Worm (Caenorhabditis elegans) whole organism, L4 larva: ENCODE measurements around the gene H37A05.2.
A peak's percentile ranks its signal among the peaks of the same experiment; 100 is the strongest.

Source experiments
- D1046.2 ChIP-seq: fragments of 200-800 bp; sonication (Bioruptor generic); IDR thresholded peaks from 2 replicates; pipeline ENCODE4 v1.3.6; 2022; ENCODE audit warnings: missing genetic modification characterization, missing compliant biosample characterization
- F37D6.2 ChIP-seq: sonication (generic microtip); optimal IDR thresholded peaks from 2 replicates; lab custom pipeline; 2016; ENCODE audit warnings: mild to moderate bottlenecking, missing genetic modification characterization, missing compliant biosample characterization
- F44E2.7 ChIP-seq: fragments of 200-800 bp; sonication (Bioruptor generic); IDR thresholded peaks from 2 replicates; pipeline ENCODE4 v2.1.2; 2022; ENCODE audit warnings: missing genetic modification characterization, missing compliant biosample characterization
- F49E8.2 ChIP-seq: sonication (generic microtip); optimal IDR thresholded peaks from 2 replicates; lab custom pipeline; 2016; ENCODE audit warnings: missing compliant biosample characterization, mild to moderate bottlenecking, missing genetic modification characterization, borderline replicate concordance
- T26A8.4 ChIP-seq: fragments of 200-800 bp; sonication (Bioruptor generic); IDR thresholded peaks from 2 replicates; pipeline ENCODE4 v1.3.6; 2022; ENCODE audit warnings: missing genetic modification characterization, missing compliant biosample characterization
- aha-1 ChIP-seq: fragments of 150-350 bp; peaks from one replicate; lab custom pipeline; 2014; ENCODE audit warnings: missing biosample characterization, missing genetic modification characterization
- aly-2 ChIP-seq: sonication (generic microtip); optimal IDR thresholded peaks from 2 replicates; lab custom pipeline; 2018; ENCODE audit warnings: missing biosample characterization, missing genetic modification characterization
- arid-1 ChIP-seq: fragments of 200-800 bp; sonication (Bioruptor generic); conservative IDR thresholded peaks from 2 replicates; pipeline ENCODE4 v1.3.6; 2022; ENCODE audit warnings: missing genetic modification reagents, missing genetic modification characterization, missing compliant biosample characterization
- attf-4 ChIP-seq: sonication (generic microtip); optimal IDR thresholded peaks from 3 replicates; lab custom pipeline; 2017; ENCODE audit warnings: missing biosample characterization, missing genetic modification characterization
- ceh-28 ChIP-seq: fragments of 150-350 bp; optimal IDR thresholded peaks from 2 replicates; lab custom pipeline; 2014; ENCODE audit warnings: missing biosample characterization, missing genetic modification reagents, missing genetic modification characterization
- ceh-32 ChIP-seq: sonication (generic microtip); optimal IDR thresholded peaks from 2 replicates; lab custom pipeline; 2016; ENCODE audit warnings: mild to moderate bottlenecking, missing genetic modification characterization, missing compliant biosample characterization; ENCODE audit not compliant: poor library complexity
- ceh-44 ChIP-seq: fragments of 200-800 bp; sonication (Bioruptor generic); IDR thresholded peaks from 2 replicates; pipeline ENCODE4 v1.3.6; 2022; ENCODE audit warnings: missing genetic modification reagents, missing genetic modification characterization, missing compliant biosample characterization
- ceh-62 ChIP-seq: sonication (generic microtip); optimal IDR thresholded peaks from 2 replicates; lab custom pipeline; 2017; ENCODE audit warnings: missing biosample characterization, missing genetic modification characterization
- daf-12 ChIP-seq: fragments of 150-350 bp; optimal IDR thresholded peaks from 2 replicates; lab custom pipeline; 2014; ENCODE audit warnings: missing biosample characterization, missing genetic modification reagents, missing genetic modification characterization
- daf-8 ChIP-seq: fragments of 200-800 bp; sonication (Bioruptor generic); IDR thresholded peaks from 2 replicates; pipeline ENCODE4 v1.3.6; 2022; ENCODE audit warnings: missing genetic modification characterization, missing compliant biosample characterization
- dmd-6 ChIP-seq: fragments of 200-800 bp; sonication (Bioruptor generic); IDR thresholded peaks from 2 replicates; pipeline ENCODE4 v1.3.6; 2022; ENCODE audit warnings: missing genetic modification reagents, missing genetic modification characterization, missing compliant biosample characterization
- dve-1 ChIP-seq: sonication (generic microtip); optimal IDR thresholded peaks from 2 replicates; lab custom pipeline; 2017; ENCODE audit warnings: antibody characterized with exemption, mild to moderate bottlenecking, missing genetic modification characterization, missing compliant biosample characterization; ENCODE audit not compliant: insufficient read depth
- egl-43 ChIP-seq: fragments of 200-800 bp; sonication (Bioruptor generic); IDR thresholded peaks from 2 replicates; pipeline ENCODE4 v1.3.6; 2022; ENCODE audit warnings: missing genetic modification reagents, missing genetic modification characterization, missing compliant biosample characterization
- hlh-30 ChIP-seq: sonication (generic microtip); optimal IDR thresholded peaks from 2 replicates; lab custom pipeline; 2017; ENCODE audit warnings: antibody characterized with exemption, mild to moderate bottlenecking, missing genetic modification characterization, missing compliant biosample characterization; ENCODE audit not compliant: insufficient read depth
- lim-7 ChIP-seq: fragments of 200-800 bp; sonication (Bioruptor generic); IDR thresholded peaks from 2 replicates; pipeline ENCODE4 v1.3.6; 2022; ENCODE audit warnings: missing genetic modification characterization, missing compliant biosample characterization
- lin-38 ChIP-seq: fragments of 200-800 bp; sonication (Bioruptor generic); IDR thresholded peaks from 2 replicates; pipeline ENCODE4 v1.3.6; 2022; ENCODE audit warnings: missing genetic modification reagents, missing genetic modification characterization, missing compliant biosample characterization
- mdt-29 ChIP-seq: fragments of 200-800 bp; sonication (Bioruptor generic); IDR thresholded peaks from 2 replicates; pipeline ENCODE4 v1.3.6; 2022; ENCODE audit warnings: missing genetic modification reagents, missing genetic modification characterization, missing compliant biosample characterization
- mep-1 ChIP-seq: fragments of 150-350 bp; sonication (generic microtip); optimal IDR thresholded peaks from 3 replicates; lab custom pipeline; 2014; ENCODE audit warnings: missing biosample characterization, missing genetic modification characterization
- mes-2 ChIP-seq: sonication (generic microtip); optimal IDR thresholded peaks from 2 replicates; lab custom pipeline; 2016; ENCODE audit warnings: missing genotype, mild to moderate bottlenecking, missing genetic modification characterization, missing compliant biosample characterization; ENCODE audit not compliant: poor library complexity, severe bottlenecking
- mxl-2 ChIP-seq: fragments of 200-800 bp; sonication (Bioruptor generic); conservative IDR thresholded peaks from 2 replicates; pipeline ENCODE4 v1.3.6; 2022; ENCODE audit warnings: missing genetic modification reagents, missing genetic modification characterization, missing compliant biosample characterization
- mxl-3 ChIP-seq: fragments of 200-800 bp; sonication (Bioruptor generic); optimal IDR thresholded peaks from 2 replicates; lab custom pipeline; 2018; ENCODE audit warnings: mild to moderate bottlenecking, missing genetic modification characterization, missing compliant biosample characterization
- nhr-111 ChIP-seq: fragments of 200-800 bp; sonication (Bioruptor generic); optimal IDR thresholded peaks from 2 replicates; lab custom pipeline; 2018; ENCODE audit warnings: mild to moderate bottlenecking, missing genetic modification characterization, missing compliant biosample characterization
- nhr-28 ChIP-seq: fragments of 150-350 bp; optimal IDR thresholded peaks from 2 replicates; lab custom pipeline; 2014; ENCODE audit warnings: missing biosample characterization, missing genetic modification characterization
- pqm-1 ChIP-seq: sonication (generic microtip); optimal IDR thresholded peaks from 2 replicates; lab custom pipeline; 2017; ENCODE audit warnings: missing biosample characterization, missing genetic modification characterization
- set-16 ChIP-seq: fragments of 200-800 bp; sonication (Bioruptor generic); IDR thresholded peaks from 2 replicates; pipeline ENCODE4 v1.3.6; 2022; ENCODE audit warnings: missing genetic modification reagents, missing genetic modification characterization, missing compliant biosample characterization
- tag-97 ChIP-seq: fragments of 200-800 bp; sonication (Bioruptor generic); IDR thresholded peaks from 2 replicates; pipeline ENCODE4 v1.3.6; 2022; ENCODE audit warnings: missing genetic modification characterization, missing compliant biosample characterization
- tra-1 ChIP-seq: fragments of 200-800 bp; sonication (Bioruptor generic); IDR thresholded peaks from 2 replicates; pipeline ENCODE4 v1.3.6; 2022; ENCODE audit warnings: missing genetic modification reagents, missing genetic modification characterization, missing compliant biosample characterization
- unc-62 ChIP-seq, 3 experiments: fragments of 150-350 bp in 1 of 3; sonication (generic microtip); optimal IDR thresholded peaks in 2 of 3; peaks in 1 of 3; 1 replicate in 1 of 3; 2 replicates in 2 of 3; lab custom pipeline; 2014 to 2017; ENCODE audit warnings: missing biosample characterization in 3 of 3, missing genetic modification characterization in 3 of 3, missing genetic modification reagents in 3 of 3, missing genotype in 1 of 3

H37A05.2 gene

ce11 chrV:13669170-13669569 lies 35.1 kb upstream of the H37A05.2 start (continued):
- TF ChIP-seq hlh-30 (tag; lab: Kevin White, UChicago) (no peak), F49E8.2 (tag; lab: Kevin White, UChicago) (peak; percentile 66), egl-43 (GFP tag; lab: Robert Waterston, UW) (no peak), mep-1 (tag; lab: Kevin White, UChicago) (peak; percentile 29)
- TF ChIP-seq, all 104 proteins: peak for 8

ce11 chrV:13668337-13668736 lies 34.3 kb upstream of the H37A05.2 start:
- TF ChIP-seq tag-97 (GFP tag; lab: Robert Waterston, UW) (no peak), F44E2.7 (GFP tag; lab: Robert Waterston, UW) (0 out of 2 replicates have a peak, but pooled peaks have one; percentile 36), set-16 (GFP tag; lab: Robert Waterston, UW) (peak; percentile 93), D1046.2 (GFP tag; lab: Robert Waterston, UW) (peak; percentile 33; the same call in 1 of the 2 replicates)
- TF ChIP-seq, all 104 proteins: peak for 3

- TF ChIP-seq mxl-2 (GFP tag; lab: Robert Waterston, UW) (no peak), mxl-3 (GFP tag; lab: Kevin White, UChicago) (no peak), tra-1 (GFP tag; lab: Robert Waterston, UW) (no peak), ceh-32 (no peak), aha-1 (tag; lab: Kevin White, UChicago) (peak; percentile 96), T26A8.4 (GFP tag; lab: Robert Waterston, UW) (no peak), unc-62 (GFP tag; optimal IDR thresholded peaks at IDR 0.05 in 1 of 2; lab: Kevin White, UChicago) (peak in 1 of 2 experiments; percentile 56), unc-62 (tag; optimal IDR thresholded peaks at IDR 0.05; lab: Kevin White, UChicago) (no peak), F37D6.2 (tag; lab: Kevin White, UChicago) (no peak), daf-8 (GFP tag; lab: Robert Waterston, UW) (no peak), dve-1 (tag; lab: Kevin White, UChicago) (no peak)
- TF ChIP-seq, all 104 proteins: peak for 2
Observed at ce11 chrV:13666460-13666859, 32.4 kb upstream of the H37A05.2 start.

- TF ChIP-seq dmd-6 (no peak), ceh-28 (tag; lab: Kevin White, UChicago) (no peak), tra-1 (GFP tag; lab: Robert Waterston, UW) (no peak), F37D6.2 (tag; lab: Kevin White, UChicago) (no peak), F49E8.2 (tag; lab: Kevin White, UChicago) (no peak), lin-38 (GFP tag; lab: Robert Waterston, UW) (no peak), ceh-62 (no peak), mep-1 (tag; lab: Kevin White, UChicago) (peak; percentile 4), arid-1 (GFP tag; lab: Robert Waterston, UW) (no peak), daf-12 (tag; lab: Kevin White, UChicago) (no peak), lim-7 (GFP tag; lab: Robert Waterston, UW) (no peak), nhr-28 (tag; lab: Kevin White, UChicago) (peak; percentile 39), attf-4 (tag; lab: Kevin White, UChicago) (no peak), D1046.2 (GFP tag; lab: Robert Waterston, UW) (no peak), pqm-1 (tag; lab: Kevin White, UChicago) (no peak), mxl-2 (GFP tag; lab: Robert Waterston, UW) (no peak), aha-1 (tag; lab: Kevin White, UChicago) (peak; percentile 28), nhr-111 (GFP tag; lab: Kevin White, UChicago) (no peak), ceh-44 (GFP tag; lab: Robert Waterston, UW) (no peak), egl-43 (GFP tag; lab: Robert Waterston, UW) (no peak), mdt-29 (GFP tag; lab: Robert Waterston, UW) (no peak), mes-2 (peak; percentile 3), T26A8.4 (GFP tag; lab: Robert Waterston, UW) (no peak), aly-2 (tag; lab: Kevin White, UChicago) (no peak)
Observed at ce11 chrV:13665089-13665488, 31.0 kb upstream of the H37A05.2 start, which contains the start of gene rde-12. Gene rde-12 (plus strand): TSS chrV:13665389.
